Worm (Caenorhabditis elegans): ENCODE results near the gene R155.5.

DNA sequence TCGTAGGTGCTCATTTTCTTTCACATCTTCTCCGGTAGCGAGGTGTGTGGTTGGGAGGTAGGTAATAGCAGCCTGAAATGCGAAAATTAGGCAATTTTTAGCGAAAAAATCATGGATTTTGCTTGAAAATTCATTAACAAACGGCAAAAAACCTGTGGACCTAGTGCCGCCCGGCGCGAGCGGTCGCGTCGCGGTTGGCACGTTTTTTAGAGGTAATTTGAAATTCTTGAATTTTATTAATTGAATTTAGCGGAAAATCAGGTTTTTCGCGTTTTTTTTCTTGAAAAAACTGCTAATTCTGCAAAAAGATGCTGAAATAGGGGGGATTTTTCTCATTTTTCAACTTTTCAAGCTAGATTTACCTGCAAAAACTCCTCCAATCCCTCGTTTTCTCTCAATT, 21.0 kb downstream of the R155.5 start:
- TF ChIP-seq ztf-11 (tag; optimal IDR thresholded peaks at IDR 0.05): no peak
- TF ChIP-seq elt-1 (tag; optimal IDR thresholded peaks at IDR 0.05; ENCODE audit: borderline replicate concordance, insufficient read depth): no peak
- TF ChIP-seq ces-1 (GFP tag; optimal IDR thresholded peaks at IDR 0.05): no peak
- TF ChIP-seq unc-120 (tag; optimal IDR thresholded peaks at IDR 0.05; ENCODE audit: poor library complexity, severe bottlenecking): no peak
- no peak for TF ChIP-seq nhr-237 (tag; optimal IDR thresholded peaks at IDR 0.05)
- no peak for TF ChIP-seq nhr-2 (tag; optimal IDR thresholded peaks at IDR 0.05)
- TF ChIP-seq nhr-28 (tag; optimal IDR thresholded peaks at IDR 0.05): no peak
- no peak for TF ChIP-seq nhr-76 (tag; optimal IDR thresholded peaks at IDR 0.05)
- TF ChIP-seq pha-4 (tag; optimal IDR thresholded peaks at IDR 0.05): no peak
